Worm (Caenorhabditis elegans) whole organism, L1 larva: ENCODE data around the gene Y38H8A.1.

Experiments used
- nhr-11 ChIP-seq: fragments of 150-350 bp; optimal IDR thresholded peaks from 2 replicates; lab custom pipeline; 2014; ENCODE audit warnings: missing biosample characterization, missing genetic modification characterization
- rnt-1 ChIP-seq: sonication (generic microtip); optimal IDR thresholded peaks from 2 replicates; lab custom pipeline; 2016; ENCODE audit warnings: mild to moderate bottlenecking, missing genetic modification characterization, moderate library complexity, missing compliant biosample characterization
- skn-1 ChIP-seq: fragments of 150-350 bp; optimal IDR thresholded peaks from 2 replicates; lab custom pipeline; 2014; ENCODE audit warnings: missing biosample characterization, missing genetic modification characterization
- snpc-4 ChIP-seq: fragments of 150-350 bp; optimal IDR thresholded peaks from 2 replicates; lab custom pipeline; 2014; ENCODE audit warnings: missing biosample characterization, missing genetic modification characterization
- vab-15 ChIP-seq: sonication (generic microtip); optimal IDR thresholded peaks from 2 replicates; lab custom pipeline; 2017; ENCODE audit warnings: missing genotype, mild to moderate bottlenecking, missing genetic modification characterization, missing compliant biosample characterization

ce11 chrIV:13472011-13472410, 10.6 kb upstream of the Y38H8A.1 start, which contains the start of the genes ttbk-8.1 and Y38H8A.4:
- TF ChIP-seq vab-15 (tag; lab: Kevin White, UChicago) (no peak), nhr-11 (tag; lab: Kevin White, UChicago) (no peak), snpc-4 (no peak), skn-1 (no peak), rnt-1 (tag; lab: Kevin White, UChicago) (no peak)
